Worm (Caenorhabditis elegans): Measurements from ENCODE around the gene kel-8.
A peak's percentile ranks its signal among the peaks of the same experiment; 100 is the strongest.

The kel-8 gene

DNA sequence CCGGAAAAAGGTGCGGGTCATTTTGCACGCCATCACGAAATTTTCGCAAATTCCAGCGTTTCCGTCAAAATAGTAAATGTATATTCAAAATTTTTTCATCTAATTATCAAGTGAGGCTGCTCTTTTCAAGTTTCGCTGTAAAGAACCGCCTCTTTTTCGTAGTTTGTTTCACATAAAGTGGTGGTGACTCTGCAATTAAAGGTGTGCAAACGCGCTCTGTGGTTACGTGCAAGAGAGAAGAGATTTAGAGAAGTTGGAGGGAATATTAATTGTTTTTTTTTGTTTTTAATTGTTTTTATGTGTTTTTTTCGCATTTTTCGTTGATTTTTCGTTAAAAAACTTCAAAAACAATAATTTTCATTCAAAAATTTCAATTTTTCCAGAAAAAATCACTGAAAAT lies 1.3 kb downstream of the kel-8 start, which contains the start of gene W02G9.3 (continued):
- TF ChIP-seq efl-1 (optimal IDR thresholded peaks at IDR 0.05) (peak; percentile 86 to 94), efl-1 (GFP tag; optimal IDR thresholded peaks at IDR 0.05 in 1 of 2) (peak; percentile 90 to 99), elt-3 (tag; optimal IDR thresholded peaks at IDR 0.05) (peak in 1 of 6 experiments; percentile 66), mep-1 (tag; optimal IDR thresholded peaks at IDR 0.05) (peak; percentile 89), fkh-4 (tag; optimal IDR thresholded peaks at IDR 0.05; ENCODE audit: borderline replicate concordance) (peak; percentile 31), vab-15 (tag; optimal IDR thresholded peaks at IDR 0.05) (peak; percentile 99), efl-3 (GFP tag; optimal IDR thresholded peaks at IDR 0.05) (no peak), isw-1 (GFP tag; IDR thresholded peaks at IDR 0.05) (peak; percentile 70), unc-62 (GFP tag; optimal IDR thresholded peaks at IDR 0.05) (no peak), xbp-1 (tag; optimal IDR thresholded peaks at IDR 0.05) (peak; percentile 78), ces-1 (GFP tag; optimal IDR thresholded peaks at IDR 0.05) (no peak), swsn-7 (tag; optimal IDR thresholded peaks at IDR 0.05) (peak; percentile 80), hlh-17 (GFP tag; optimal IDR thresholded peaks at IDR 0.05; ENCODE audit: borderline replicate concordance) (no peak), zag-1 (tag; optimal IDR thresholded peaks at IDR 0.05) (no peak), alr-1 (tag; optimal IDR thresholded peaks at IDR 0.05; ENCODE audit: borderline replicate concordance) (no peak), F16B12.6 (tag; optimal IDR thresholded peaks at IDR 0.05) (peak; percentile 45), ceh-88 (GFP tag; IDR thresholded peaks at IDR 0.05) (no peak), ceh-8 (GFP tag; optimal IDR thresholded peaks at IDR 0.05) (peak; percentile 33), lin-39 (tag; optimal IDR thresholded peaks at IDR 0.05) (peak; percentile 80), C16A3.4 (tag; optimal IDR thresholded peaks at IDR 0.05) (peak; percentile 89), nhr-77 (tag; optimal IDR thresholded peaks at IDR 0.05) (peak; percentile 69), nhr-28 (tag; optimal IDR thresholded peaks at IDR 0.05) (no peak), C04F5.9 (tag; optimal IDR thresholded peaks at IDR 0.05) (no peak), nhr-11 (tag; optimal IDR thresholded peaks at IDR 0.05) (peak; percentile 82), irx-1 (tag; optimal IDR thresholded peaks at IDR 0.05) (peak; percentile 69), ceh-82 (tag; optimal IDR thresholded peaks at IDR 0.05) (peak; percentile 66 to 89 (median 81)), nhr-19 (GFP tag; conservative IDR thresholded peaks at IDR 0.05) (peak; percentile 60), ama-1 (optimal IDR thresholded peaks at IDR 0.05) (peak; percentile 43), fkh-8 (tag; optimal IDR thresholded peaks at IDR 0.05) (peak; percentile 83), Y116A8C.19 (tag; optimal IDR thresholded peaks at IDR 0.05; ENCODE audit: borderline replicate concordance) (no peak), ceh-63 (GFP tag; optimal IDR thresholded peaks at IDR 0.05) (no peak), pag-3 (tag; optimal IDR thresholded peaks at IDR 0.05; ENCODE audit: borderline replicate concordance, insufficient read depth) (no peak), unc-130 (tag; optimal IDR thresholded peaks at IDR 0.05) (peak; percentile 74), sup-37 (GFP tag; optimal IDR thresholded peaks at IDR 0.05) (no peak), lin-13 (GFP tag; optimal IDR thresholded peaks at IDR 0.05) (peak; percentile 82), blmp-1 (tag; optimal IDR thresholded peaks at IDR 0.05) (peak; percentile 80), pax-3 (tag; optimal IDR thresholded peaks at IDR 0.05) (peak; percentile 74), hpl-2 (GFP tag; optimal IDR thresholded peaks at IDR 0.05) (no peak)

DNA sequence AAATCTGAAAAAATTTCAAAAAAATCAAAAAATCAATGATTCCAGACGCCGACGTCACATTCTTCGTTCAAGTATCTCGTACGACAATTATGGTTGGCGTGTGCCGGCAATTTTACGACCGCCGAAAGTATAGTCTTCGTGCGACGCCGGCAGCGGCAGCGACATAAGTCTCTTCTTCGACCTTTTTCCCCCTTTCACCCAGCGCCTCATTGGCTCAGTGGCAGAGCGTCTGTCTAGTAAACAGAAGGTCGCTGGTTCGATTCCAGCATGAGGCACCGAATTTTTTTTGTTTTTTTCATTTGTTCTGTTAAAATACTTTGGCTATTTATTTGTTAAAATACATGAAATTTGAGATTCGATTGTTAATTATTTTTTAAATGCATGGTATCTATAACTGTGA lies 2.6 kb downstream of the kel-8 start:
- TF ChIP-seq egl-27 (tag; optimal IDR thresholded peaks at IDR 0.05) (no peak), C16A3.4 (tag; optimal IDR thresholded peaks at IDR 0.05) (peak; percentile 31), mep-1 (tag; optimal IDR thresholded peaks at IDR 0.05) (peak; percentile 10), blmp-1 (tag; optimal IDR thresholded peaks at IDR 0.05) (peak; percentile 27), lin-35 (GFP tag; optimal IDR thresholded peaks at IDR 0.05) (peak; percentile 32 to 61), mdl-1 (tag; optimal IDR thresholded peaks at IDR 0.05) (peak in 1 of 2 experiments; percentile 12), nhr-71 (tag; optimal IDR thresholded peaks at IDR 0.05) (peak; percentile 47), xbp-1 (tag; optimal IDR thresholded peaks at IDR 0.05) (peak; percentile 15), dpl-1 (GFP tag; optimal IDR thresholded peaks at IDR 0.05) (peak; percentile 25 to 40 (median 25)), efl-1 (optimal IDR thresholded peaks at IDR 0.05) (peak; percentile 31 to 34), efl-1 (GFP tag; optimal IDR thresholded peaks at IDR 0.05 in 1 of 2) (peak; percentile 33 to 95), nhr-28 (tag; optimal IDR thresholded peaks at IDR 0.05) (no peak), nhr-20 (tag; optimal IDR thresholded peaks at IDR 0.05) (peak; percentile 59), nhr-84 (tag; optimal IDR thresholded peaks at IDR 0.05) (no peak), swsn-7 (tag; optimal IDR thresholded peaks at IDR 0.05) (peak; percentile 33), nhr-90 (tag; optimal IDR thresholded peaks at IDR 0.05; ENCODE audit: poor library complexity) (peak; percentile 53), lin-14 (GFP tag; optimal IDR thresholded peaks at IDR 0.05) (peak; percentile 41), F16B12.6 (tag; optimal IDR thresholded peaks at IDR 0.05) (no peak), fkh-10 (GFP tag; optimal IDR thresholded peaks at IDR 0.05) (peak; percentile 4), snu-23 (GFP tag; optimal IDR thresholded peaks at IDR 0.05) (peak; percentile 53), jun-1 (tag; optimal IDR thresholded peaks at IDR 0.05) (peak; percentile 29), lsy-2 (tag; optimal IDR thresholded peaks at IDR 0.05) (peak; percentile 30 to 59), tbx-2 (tag; optimal IDR thresholded peaks at IDR 0.05) (peak; percentile 14)

All from whole organism, L1 larva.